Worm (Caenorhabditis elegans) whole organism, L1 larva: ENCODE measurements around the gene clec-186.
A peak's percentile ranks its signal among the peaks of the same experiment; 100 is the strongest.

Experiments
- C16A3.4 ChIP-seq: fragments of 150-350 bp; optimal IDR thresholded peaks from 2 replicates; lab custom pipeline; 2014; ENCODE audit warnings: missing biosample characterization, missing genetic modification characterization
- efl-1 ChIP-seq, 4 experiments: fragments of 150-350 bp; optimal IDR thresholded peaks in 3 of 4; peaks in 1 of 4; 1 replicate in 1 of 4; 2 replicates in 3 of 4; lab custom pipeline; 2014; ENCODE audit warnings: missing biosample characterization in 2 of 4, missing genetic modification characterization in 2 of 4, missing genetic modification reagents in 2 of 4
- elt-2 ChIP-seq: sonication (generic microtip); optimal IDR thresholded peaks from 2 replicates; lab custom pipeline; 2016; ENCODE audit warnings: missing genetic modification characterization, mild to moderate bottlenecking, inconsistent platforms, missing compliant biosample characterization, missing genetic modification reagents
- grh-1 ChIP-seq: fragments of 200-800 bp; sonication (Bioruptor generic); IDR thresholded peaks from 2 replicates; pipeline ENCODE4 v1.3.6; 2022; ENCODE audit warnings: missing genetic modification reagents, missing genetic modification characterization, missing compliant biosample characterization
- hlh-4 ChIP-seq: sonication (generic microtip); optimal IDR thresholded peaks from 2 replicates; lab custom pipeline; 2016; ENCODE audit warnings: mild to moderate bottlenecking, missing genetic modification characterization, missing compliant biosample characterization
- jun-1 ChIP-seq: fragments of 150-350 bp; optimal IDR thresholded peaks from 2 replicates; lab custom pipeline; 2014; ENCODE audit warnings: missing biosample characterization, missing genetic modification reagents, missing genetic modification characterization
- nhr-84 ChIP-seq: sonication (generic microtip); optimal IDR thresholded peaks from 2 replicates; lab custom pipeline; 2017; ENCODE audit warnings: missing biosample characterization, missing genetic modification characterization
- nhr-85 ChIP-seq: sonication (generic microtip); peaks from one replicate; lab custom pipeline; 2016; ENCODE audit warnings: missing genetic modification characterization, inconsistent platforms, missing compliant biosample characterization
- pqm-1 ChIP-seq: sonication (generic microtip); optimal IDR thresholded peaks from 3 replicates; lab custom pipeline; 2017; ENCODE audit warnings: missing biosample characterization, missing genetic modification characterization
- rnt-1 ChIP-seq: sonication (generic microtip); optimal IDR thresholded peaks from 2 replicates; lab custom pipeline; 2016; ENCODE audit warnings: mild to moderate bottlenecking, missing genetic modification characterization, moderate library complexity, missing compliant biosample characterization
- tbx-2 ChIP-seq: sonication (generic microtip); optimal IDR thresholded peaks from 2 replicates; lab custom pipeline; 2016; ENCODE audit warnings: missing genetic modification characterization, missing compliant biosample characterization
- unc-86 ChIP-seq: sonication (generic microtip); optimal IDR thresholded peaks from 2 replicates; lab custom pipeline; 2016; ENCODE audit warnings: missing genetic modification characterization, missing compliant biosample characterization

Gene clec-186

ce11 chrIV:12909871-12910270, 44.0 kb downstream of the clec-186 start, which contains the start of gene K08D8.4:
TSS of gene K08D8.4 (minus strand) at chrIV:12909998.
- TF ChIP-seq C16A3.4 (no peak), elt-2 (tag; lab: Kevin White, UChicago) (peak; percentile 58)

DNA sequence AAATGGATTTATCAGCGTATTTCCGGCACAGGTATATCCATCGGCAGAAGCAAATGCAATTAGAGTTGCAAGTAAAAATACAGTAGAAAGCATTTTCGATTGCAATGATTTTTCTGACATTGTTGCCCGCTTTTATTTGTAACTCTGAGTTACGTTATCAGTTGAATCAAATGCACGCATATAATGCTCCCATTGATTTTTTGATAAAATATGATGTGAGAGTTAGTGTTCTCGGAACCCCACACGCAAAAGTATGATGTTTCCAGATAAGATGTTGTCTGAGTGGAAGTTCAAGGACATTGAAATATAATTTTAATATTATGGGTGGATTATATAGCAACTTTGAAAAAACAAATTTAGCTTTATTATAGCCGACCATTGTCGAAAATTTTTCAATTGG, 46.1 kb downstream of the clec-186 start, which contains the start of gene K08D8.5:
TSS of gene K08D8.5 (minus strand) at position 140 of the 400 bp plus-strand sequence.
- peak; percentile 84 for TF ChIP-seq elt-2 (tag; lab: Kevin White, UChicago)
- TF ChIP-seq pqm-1 (tag; lab: Kevin White, UChicago), result no peak

DNA sequence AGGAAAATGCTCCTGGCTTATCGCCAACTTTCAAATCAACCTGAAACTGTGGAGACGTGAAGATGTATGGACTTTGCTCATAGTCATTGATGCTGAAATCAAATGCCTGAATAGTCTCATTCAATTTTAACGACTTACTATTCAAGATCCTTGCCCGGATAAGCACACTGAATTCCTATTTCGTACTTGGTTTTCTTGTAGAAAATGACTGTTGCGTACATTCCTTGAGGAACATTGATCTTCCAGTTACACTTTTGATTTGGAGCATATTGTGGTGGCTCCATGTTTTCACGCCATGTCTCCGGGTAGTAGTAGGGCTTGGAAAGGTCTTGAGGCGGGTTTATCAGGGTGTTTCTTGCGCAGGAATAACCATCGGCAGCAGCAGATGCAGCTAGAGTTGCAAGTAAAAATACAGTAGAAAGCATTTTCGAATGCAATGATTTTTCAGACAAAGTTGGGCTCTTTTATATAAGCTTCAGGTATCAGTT, 48.7 kb downstream of the clec-186 start, which contains the start of gene irg-6:
TSS of gene irg-6 (minus strand) at position 438 of the 488 bp plus-strand sequence.
- TF ChIP-seq nhr-85 (peak; percentile 0), nhr-84 (tag; lab: Kevin White, UChicago) (no peak)

- TF ChIP-seq unc-86 (tag; lab: Kevin White, UChicago), result no peak
- no peak for TF ChIP-seq tbx-2 (tag; lab: Kevin White, UChicago)
- TF ChIP-seq nhr-84 (tag; lab: Kevin White, UChicago), result no peak
- TF ChIP-seq efl-1 (optimal IDR thresholded peaks at IDR 0.05; lab: Kevin White, UChicago), result no peak
- TF ChIP-seq efl-1 (GFP tag; optimal IDR thresholded peaks at IDR 0.05 in 1 of 2; lab: Kevin White, UChicago), result no peak
- no peak for TF ChIP-seq grh-1 (GFP tag; lab: Robert Waterston, UW)
- TF ChIP-seq rnt-1, result no peak
- TF ChIP-seq jun-1 (tag; lab: Kevin White, UChicago), result no peak
Observed at ce11 chrIV:12915479-12915878, 49.6 kb downstream of the clec-186 start, which contains the start of gene srz-15. TSS of gene srz-15 (plus strand) at chrIV:12915779.

- TF ChIP-seq nhr-85, result no peak
- peak; percentile 46 for TF ChIP-seq hlh-4 (tag; lab: Kevin White, UChicago)
Observed at ce11 chrIV:12918256-12918655, 52.3 kb downstream of the clec-186 start, which contains the start of gene C32H11.3. TSS of gene C32H11.3 (plus strand) at chrIV:12918556.
